Worm (Caenorhabditis elegans): ENCODE data around the gene saps-1.

DNA sequence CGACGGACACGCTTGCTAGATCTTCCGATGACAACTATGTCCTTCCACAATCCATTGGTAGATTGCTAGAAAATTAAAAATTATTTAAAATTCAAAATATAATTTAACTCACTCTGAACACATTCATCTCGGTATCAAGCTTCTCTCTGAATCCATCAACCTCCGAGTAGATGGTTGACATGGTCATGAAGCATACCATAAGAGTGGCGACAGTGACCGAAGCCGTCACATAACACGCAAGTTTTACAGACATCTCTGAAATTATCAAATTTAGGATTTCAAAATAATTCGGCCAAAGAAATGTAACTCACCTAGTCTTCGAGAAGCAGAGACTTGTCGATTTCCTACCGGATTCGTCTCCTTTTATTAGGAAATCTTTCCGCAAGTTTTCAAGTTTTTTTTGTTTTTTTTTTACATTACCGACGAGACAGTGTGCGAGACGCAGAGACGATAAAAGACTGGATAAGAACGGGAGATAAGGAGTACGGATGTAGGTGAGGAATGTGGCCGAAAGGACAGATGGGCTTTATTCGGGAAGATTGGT lies 40.1 kb downstream of the saps-1 start, which contains the start of gene sqt-1:
- TF ChIP-seq nhr-237 (tag; optimal IDR thresholded peaks at IDR 0.05), result no peak
- no peak for TF ChIP-seq lin-14 (GFP tag; optimal IDR thresholded peaks at IDR 0.05)
- TF ChIP-seq egl-13 (tag; optimal IDR thresholded peaks at IDR 0.05), result no peak
- no peak for TF ChIP-seq ceh-63 (GFP tag; optimal IDR thresholded peaks at IDR 0.05)
- TF ChIP-seq nhr-76 (tag; optimal IDR thresholded peaks at IDR 0.05), result no peak
- TF ChIP-seq ztf-11 (tag; optimal IDR thresholded peaks at IDR 0.05), result no peak
- no peak for TF ChIP-seq ama-1 (optimal IDR thresholded peaks at IDR 0.05)
- TF ChIP-seq irx-1 (tag; optimal IDR thresholded peaks at IDR 0.05), result no peak
- TF ChIP-seq lin-13 (GFP tag; optimal IDR thresholded peaks at IDR 0.05), result no peak

All from whole organism, L1 larva.